Comparison of ENCODE assay signal across 1 worm cellular context in genomic region chrIII:9817087-9817612, ce11.
TF ChIP-seq lines count a peak whose summit lies in the region.

TSS of gene cnx-1 (minus strand) at chrIII:9817137.

TF ChIP-seq in whole organism, L1 larva, 84 proteins besides CTCF, POLR2A, EP300 and RAD21 (continued from another document):
- TF ChIP-seq egl-27 (tag; optimal IDR thresholded peaks at IDR 0.05; lab: Kevin White, UChicago) (no peak), ets-5 (GFP tag; IDR thresholded peaks at IDR 0.05; lab: Robert Waterston, UW) (no peak), ztf-4 (tag; optimal IDR thresholded peaks at IDR 0.05; lab: Kevin White, UChicago) (no peak), unc-30 (tag; optimal IDR thresholded peaks at IDR 0.05; lab: Kevin White, UChicago) (no peak), nhr-28 (tag; optimal IDR thresholded peaks at IDR 0.05; lab: Kevin White, UChicago) (no peak), ceh-88 (GFP tag; IDR thresholded peaks at IDR 0.05; lab: Robert Waterston, UW) (no peak), sup-37 (GFP tag; optimal IDR thresholded peaks at IDR 0.05; lab: Kevin White, UChicago) (no peak), mef-2 (tag; optimal IDR thresholded peaks at IDR 0.05; lab: Kevin White, UChicago) (no peak), nhr-90 (tag; optimal IDR thresholded peaks at IDR 0.05; lab: Kevin White, UChicago; ENCODE audit: poor library complexity) (no peak), efl-1 (optimal IDR thresholded peaks at IDR 0.05; lab: Kevin White, UChicago) (no peak), efl-1 (GFP tag; optimal IDR thresholded peaks at IDR 0.05 in 1 of 2; lab: Kevin White, UChicago) (peak in 1 of 2 experiments; percentile 5), nhr-71 (tag; optimal IDR thresholded peaks at IDR 0.05; lab: Kevin White, UChicago) (peak; percentile 14), tlp-1 (tag; optimal IDR thresholded peaks at IDR 0.05; lab: Kevin White, UChicago) (no peak)
